Worm (Caenorhabditis elegans) whole organism, young adult: ENCODE data around the gene C49C8.8.
A peak's percentile ranks its signal among the peaks of the same experiment; 100 is the strongest.

ENCODE experiments used
- C06A6.2 ChIP-seq: fragments of 200-800 bp; sonication (Bioruptor generic); conservative IDR thresholded peaks from 2 replicates; pipeline ENCODE4 v1.3.6; 2022; ENCODE audit warnings: missing genetic modification characterization, missing compliant biosample characterization
- D2030.7 ChIP-seq: fragments of 200-800 bp; sonication (Bioruptor generic); IDR thresholded peaks from 2 replicates; pipeline ENCODE4 v1.3.6; 2022; ENCODE audit warnings: missing genetic modification reagents, missing genetic modification characterization, missing compliant biosample characterization
- F49E8.2 ChIP-seq: sonication (generic microtip); optimal IDR thresholded peaks from 3 replicates; lab custom pipeline; 2017; ENCODE audit warnings: missing genetic modification characterization, mild to moderate bottlenecking, missing compliant biosample characterization, antibody characterized with exemption, moderate library complexity; ENCODE audit not compliant: insufficient read depth
- Y53G8AR.9 ChIP-seq: fragments of 200-800 bp; sonication (Bioruptor generic); conservative IDR thresholded peaks from 2 replicates; pipeline ENCODE4 v1.3.6; 2022; ENCODE audit warnings: missing genetic modification reagents, missing genetic modification characterization, missing compliant biosample characterization
- Y67H2A.10 ChIP-seq: fragments of 200-800 bp; sonication (Bioruptor generic); conservative IDR thresholded peaks from 2 replicates; pipeline ENCODE4 v1.3.6; 2022; ENCODE audit warnings: missing genetic modification reagents, missing genetic modification characterization, missing compliant biosample characterization
- ZK185.1 ChIP-seq: sonication (generic microtip); optimal IDR thresholded peaks from 2 replicates; lab custom pipeline; 2016; ENCODE audit warnings: mild to moderate bottlenecking, missing genetic modification characterization, missing compliant biosample characterization; ENCODE audit not compliant: poor library complexity, severe bottlenecking
- aptf-2 ChIP-seq: fragments of 200-800 bp; sonication (Bioruptor generic); conservative IDR thresholded peaks from 2 replicates; pipeline ENCODE4 v1.3.6; 2022; ENCODE audit warnings: missing genetic modification reagents, missing genetic modification characterization, missing compliant biosample characterization
- attf-5 ChIP-seq: fragments of 200-800 bp; sonication (Bioruptor generic); optimal IDR thresholded peaks from 2 replicates; lab custom pipeline; 2018; ENCODE audit warnings: mild to moderate bottlenecking, missing genetic modification characterization, missing compliant biosample characterization
- bed-1 ChIP-seq: fragments of 200-800 bp; sonication (Bioruptor generic); IDR thresholded peaks from 2 replicates; pipeline ENCODE4 v1.3.6; 2022; ENCODE audit warnings: missing genetic modification reagents, missing genetic modification characterization, missing compliant biosample characterization
- bed-2 ChIP-seq: fragments of 200-800 bp; sonication (Bioruptor generic); IDR thresholded peaks from 2 replicates; pipeline ENCODE4 v1.3.6; 2022; ENCODE audit warnings: missing genetic modification reagents, missing genetic modification characterization, missing compliant biosample characterization
- cebp-2 ChIP-seq: fragments of 200-800 bp; sonication (Bioruptor generic); IDR thresholded peaks from 2 replicates; pipeline ENCODE4 v1.3.6; 2022; ENCODE audit warnings: missing genetic modification characterization, missing compliant biosample characterization
- ceh-100 ChIP-seq: fragments of 200-800 bp; sonication (Bioruptor generic); IDR thresholded peaks from 2 replicates; pipeline ENCODE4 v1.3.6; 2022; ENCODE audit warnings: missing genetic modification reagents, missing genetic modification characterization, missing compliant biosample characterization
- egrh-3 ChIP-seq: fragments of 200-800 bp; sonication (Bioruptor generic); IDR thresholded peaks from 2 replicates; pipeline ENCODE4 v1.3.6; 2022; ENCODE audit warnings: missing genetic modification reagents, missing genetic modification characterization, missing compliant biosample characterization
- hlh-26 ChIP-seq: fragments of 200-800 bp; sonication (Bioruptor generic); conservative IDR thresholded peaks from 2 replicates; pipeline ENCODE4 v1.3.6; 2022; ENCODE audit warnings: missing genetic modification reagents, missing genetic modification characterization, missing compliant biosample characterization
- hmg-1.2 ChIP-seq: fragments of 200-800 bp; sonication (Bioruptor generic); IDR thresholded peaks from 2 replicates; pipeline ENCODE4 v1.3.6; 2022; ENCODE audit warnings: missing genetic modification reagents, missing genetic modification characterization, missing compliant biosample characterization
- lin-40 ChIP-seq: sonication (generic microtip); optimal IDR thresholded peaks from 2 replicates; lab custom pipeline; 2016; ENCODE audit warnings: missing genetic modification characterization, mild to moderate bottlenecking, missing compliant biosample characterization, missing genotype, missing genetic modification reagents
- lin-54 ChIP-seq: fragments of 200-800 bp; sonication (Bioruptor generic); optimal IDR thresholded peaks from 2 replicates; lab custom pipeline; 2018; ENCODE audit warnings: mild to moderate bottlenecking, missing genetic modification characterization, missing compliant biosample characterization
- lir-1 ChIP-seq: fragments of 200-800 bp; sonication (Bioruptor generic); conservative IDR thresholded peaks from 2 replicates; pipeline ENCODE4 v1.3.6; 2022; ENCODE audit warnings: missing genetic modification reagents, missing genetic modification characterization, missing compliant biosample characterization
- madf-3 ChIP-seq: fragments of 200-800 bp; sonication (Bioruptor generic); IDR thresholded peaks from 2 replicates; pipeline ENCODE4 v1.3.6; 2022; ENCODE audit warnings: missing genetic modification reagents, missing genetic modification characterization, missing compliant biosample characterization
- madf-8 ChIP-seq: fragments of 200-800 bp; sonication (Bioruptor generic); conservative IDR thresholded peaks from 2 replicates; pipeline ENCODE4 v1.3.6; 2022; ENCODE audit warnings: missing genetic modification reagents, missing genetic modification characterization, missing compliant biosample characterization
- mcd-1 ChIP-seq: fragments of 200-800 bp; sonication (Bioruptor generic); IDR thresholded peaks from 2 replicates; pipeline ENCODE4 v1.3.6; 2022; ENCODE audit warnings: missing genetic modification reagents, missing genetic modification characterization, missing compliant biosample characterization
- nhr-120 ChIP-seq: fragments of 200-800 bp; sonication (Bioruptor generic); IDR thresholded peaks from 2 replicates; pipeline ENCODE4 v1.3.6; 2022; ENCODE audit warnings: missing genetic modification characterization, missing compliant biosample characterization
- nhr-90 ChIP-seq: sonication (generic microtip); optimal IDR thresholded peaks from 2 replicates; lab custom pipeline; 2016; ENCODE audit warnings: missing genotype, mild to moderate bottlenecking, missing genetic modification characterization, missing compliant biosample characterization
- pbrm-1 ChIP-seq: fragments of 200-800 bp; sonication (Bioruptor generic); IDR thresholded peaks from 2 replicates; pipeline ENCODE4 v1.3.6; 2022; ENCODE audit warnings: missing genetic modification reagents, missing genetic modification characterization, missing compliant biosample characterization
- rcor-1 ChIP-seq: fragments of 200-800 bp; sonication (Bioruptor generic); IDR thresholded peaks from 2 replicates; pipeline ENCODE4 v1.3.6; 2022; ENCODE audit warnings: missing genetic modification reagents, missing genetic modification characterization, missing compliant biosample characterization
- repo-1 ChIP-seq: sonication (generic microtip); optimal IDR thresholded peaks from 2 replicates; lab custom pipeline; 2017; ENCODE audit warnings: mild to moderate bottlenecking, missing genetic modification characterization, missing compliant biosample characterization
- snpc-1.1 ChIP-seq: sonication (generic microtip); optimal IDR thresholded peaks from 2 replicates; lab custom pipeline; 2017; ENCODE audit warnings: missing genetic modification characterization, mild to moderate bottlenecking, missing compliant biosample characterization, antibody characterized with exemption, moderate library complexity, missing genotype, missing genetic modification reagents; ENCODE audit not compliant: insufficient read depth
- snpc-3.4 ChIP-seq: sonication (generic microtip); optimal IDR thresholded peaks from 2 replicates; lab custom pipeline; 2017; ENCODE audit warnings: missing genetic modification characterization, mild to moderate bottlenecking, missing compliant biosample characterization, antibody characterized with exemption, moderate library complexity, missing genotype, missing genetic modification reagents
- snpc-4 ChIP-seq, 5 experiments: fragments of 150-350 bp in 1 of 5; sonication (generic microtip) in 4 of 5; optimal IDR thresholded peaks; 2 replicates each; lab custom pipeline; 2014 to 2018; ENCODE audit warnings: missing genetic modification characterization in 5 of 5, missing biosample characterization in 3 of 5, antibody characterized with exemption in 2 of 5, mild to moderate bottlenecking in 2 of 5, missing compliant biosample characterization in 2 of 5, missing genotype in 2 of 5, moderate library complexity in 2 of 5, missing genetic modification reagents in 1 of 5
- somi-1 ChIP-seq: fragments of 200-800 bp; sonication (Bioruptor generic); optimal IDR thresholded peaks from 2 replicates; lab custom pipeline; 2018; ENCODE audit warnings: mild to moderate bottlenecking, missing genetic modification characterization, missing compliant biosample characterization
- sptf-2 ChIP-seq: fragments of 200-800 bp; sonication (Bioruptor generic); optimal IDR thresholded peaks from 2 replicates; lab custom pipeline; 2018; ENCODE audit warnings: mild to moderate bottlenecking, missing genetic modification characterization, missing compliant biosample characterization
- tlf-1 ChIP-seq: fragments of 200-800 bp; sonication (Bioruptor generic); optimal IDR thresholded peaks from 2 replicates; lab custom pipeline; 2018; ENCODE audit warnings: mild to moderate bottlenecking, missing genetic modification characterization, missing compliant biosample characterization
- ztf-18 ChIP-seq: sonication (generic microtip); optimal IDR thresholded peaks from 2 replicates; lab custom pipeline; 2016; ENCODE audit warnings: missing genotype, mild to moderate bottlenecking, missing genetic modification characterization, missing compliant biosample characterization
- ztf-28 ChIP-seq: fragments of 200-800 bp; sonication (Bioruptor generic); IDR thresholded peaks from 2 replicates; pipeline ENCODE4 v1.3.6; 2022; ENCODE audit warnings: missing genetic modification reagents, missing genetic modification characterization, missing compliant biosample characterization
- ztf-3 ChIP-seq: fragments of 200-800 bp; sonication (Bioruptor generic); optimal IDR thresholded peaks from 2 replicates; lab custom pipeline; 2018; ENCODE audit warnings: mild to moderate bottlenecking, missing genetic modification characterization, missing compliant biosample characterization
- ztf-6 ChIP-seq: fragments of 200-800 bp; sonication (Bioruptor generic); IDR thresholded peaks from 2 replicates; pipeline ENCODE4 v1.3.6; 2022; ENCODE audit warnings: missing genetic modification reagents, missing genetic modification characterization, missing compliant biosample characterization

The C49C8.8 gene

DNA sequence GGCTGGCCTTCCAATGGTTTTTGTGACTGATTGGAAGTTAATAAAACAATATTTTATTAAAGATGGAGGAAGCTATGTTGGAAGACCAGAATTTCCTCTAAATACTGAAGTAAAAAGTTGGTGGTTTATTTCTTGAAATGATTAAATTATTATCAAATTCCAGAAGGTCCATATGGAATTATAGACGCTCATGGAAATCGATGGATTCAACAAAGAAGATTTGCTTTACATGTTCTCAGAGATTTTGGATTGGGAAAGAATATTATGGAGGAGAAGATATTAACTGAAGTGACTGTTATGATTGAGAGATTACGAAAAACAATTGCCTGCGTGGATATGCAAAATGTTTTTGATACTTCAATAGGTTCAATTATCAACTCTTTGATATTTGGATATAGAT is 36.6 kb upstream of the C49C8.8 start:
- no peak for TF ChIP-seq bed-1
- TF ChIP-seq nhr-120 (GFP tag; lab: Robert Waterston, UW) = no peak
- no peak for TF ChIP-seq egrh-3 (GFP tag; lab: Robert Waterston, UW)
- TF ChIP-seq Y67H2A.10 (GFP tag; lab: Robert Waterston, UW) = no peak
- TF ChIP-seq lin-54 (GFP tag; lab: Kevin White, UChicago) = no peak
- TF ChIP-seq ztf-18 (tag; lab: Kevin White, UChicago) = no peak
- no peak for TF ChIP-seq pbrm-1
- no peak for TF ChIP-seq repo-1 (tag; lab: Kevin White, UChicago)
- TF ChIP-seq D2030.7 (GFP tag; lab: Robert Waterston, UW) = no peak
- TF ChIP-seq lin-40 (tag; lab: Kevin White, UChicago) = no peak
- TF ChIP-seq ztf-28 (GFP tag; lab: Robert Waterston, UW) = no peak
- no peak for TF ChIP-seq ceh-100 (GFP tag; lab: Robert Waterston, UW)
- no peak for TF ChIP-seq lir-1 (GFP tag; lab: Robert Waterston, UW)
- TF ChIP-seq ztf-6 = no peak
- no peak for TF ChIP-seq somi-1 (GFP tag; lab: Kevin White, UChicago)
- TF ChIP-seq madf-8 (GFP tag; lab: Robert Waterston, UW) = no peak
- no peak for TF ChIP-seq attf-5 (GFP tag; lab: Kevin White, UChicago)

DNA sequence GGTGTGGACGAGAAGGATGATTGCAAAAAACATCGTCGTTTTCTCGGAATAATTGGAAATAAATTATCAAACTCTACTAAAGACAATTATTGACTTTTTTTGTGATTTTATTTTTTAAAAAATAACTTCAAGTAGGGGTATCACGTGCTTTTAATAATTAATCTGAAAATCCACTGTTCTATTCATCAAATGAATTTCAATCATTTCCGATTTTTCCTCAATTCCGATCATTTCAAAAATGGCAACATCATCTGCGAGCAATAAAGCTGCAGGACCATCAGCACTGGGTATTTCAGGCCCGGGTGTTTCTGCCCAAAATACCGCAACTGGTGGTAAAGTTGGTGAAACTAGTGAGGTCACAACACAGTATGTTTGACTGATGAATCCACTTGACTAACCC is 34.9 kb upstream of the C49C8.8 start, which contains the start of the genes F42A9.7 and F42A9.3:
Gene F42A9.7, minus strand, starts transcription at position 101 of the 400 bp plus-strand sequence.
Gene F42A9.3, plus strand, starts transcription at position 214 of the 400 bp plus-strand sequence.
- TF ChIP-seq madf-3 (GFP tag; lab: Robert Waterston, UW) = no peak
- TF ChIP-seq aptf-2 = no peak
- no peak for TF ChIP-seq snpc-1.1
- no peak for TF ChIP-seq mcd-1 (GFP tag; lab: Robert Waterston, UW)
- TF ChIP-seq, all 124 proteins: peak for 0

DNA sequence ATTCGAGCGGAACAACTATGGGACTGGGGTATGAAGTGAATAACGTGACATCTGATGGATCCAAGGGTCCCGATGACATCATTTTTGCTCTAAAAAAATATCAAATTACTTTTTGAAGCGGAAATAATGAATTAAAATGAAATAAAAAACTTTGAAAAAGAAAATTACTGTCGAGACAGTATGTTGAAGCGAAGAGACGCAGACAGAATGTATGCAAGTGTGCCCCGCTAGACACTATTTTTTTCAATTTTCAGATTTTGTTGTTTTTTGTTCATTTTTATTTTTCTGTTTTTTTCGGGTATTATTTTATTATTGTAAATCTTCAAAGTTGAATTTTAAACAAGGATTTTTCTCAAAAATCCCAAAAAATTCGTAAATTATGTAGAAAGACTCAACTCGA is 33.2 kb upstream of the C49C8.8 start, which contains the start of gene F42A9.8:
Gene F42A9.8, minus strand, starts transcription at position 88 of the 400 bp plus-strand sequence.
- no peak for TF ChIP-seq aptf-2
- no peak for TF ChIP-seq tlf-1 (GFP tag; lab: Kevin White, UChicago)
- TF ChIP-seq snpc-3.4 (tag; lab: Kevin White, UChicago) = peak; percentile 10
- no peak for TF ChIP-seq sptf-2
- TF ChIP-seq cebp-2 = no peak
- TF ChIP-seq F49E8.2 = no peak
- TF ChIP-seq lin-40 (tag; lab: Kevin White, UChicago) = no peak
- no peak for TF ChIP-seq Y53G8AR.9 (GFP tag; lab: Robert Waterston, UW)
- TF ChIP-seq bed-1 = no peak
- no peak for TF ChIP-seq ZK185.1 (tag; lab: Kevin White, UChicago)
- no peak for TF ChIP-seq snpc-4 (GFP tag; optimal IDR thresholded peaks at IDR 0.05; lab: Kevin White, UChicago)
- TF ChIP-seq snpc-4 (tag; optimal IDR thresholded peaks at IDR 0.05; lab: Kevin White, UChicago) = no peak
- no peak for TF ChIP-seq rcor-1
- no peak for TF ChIP-seq bed-2 (GFP tag; lab: Robert Waterston, UW)
- peak; percentile 96 for TF ChIP-seq hmg-1.2
- no peak for TF ChIP-seq nhr-90 (tag; lab: Kevin White, UChicago)
- TF ChIP-seq C06A6.2 (GFP tag; lab: Robert Waterston, UW) = no peak
- TF ChIP-seq ztf-3 = no peak
- TF ChIP-seq hlh-26 (GFP tag; lab: Robert Waterston, UW) = no peak
